Worm (Caenorhabditis elegans) whole organism, young adult: Measurements from ENCODE around the gene srh-87.
"Not testable (repeated sequence)": the region's sequence is repeated elsewhere in the genome, so short reads cannot be mapped to it uniquely, and the experiment has no call there.

Experiments
- F39B2.1 ChIP-seq: fragments of 200-800 bp; sonication (Bioruptor generic); IDR thresholded peaks from 2 replicates; pipeline ENCODE4 v1.3.6; 2022; ENCODE audit warnings: missing genetic modification reagents, missing genetic modification characterization, missing compliant biosample characterization
- K12H6.12 ChIP-seq: fragments of 200-800 bp; sonication (Bioruptor generic); optimal IDR thresholded peaks from 2 replicates; lab custom pipeline; 2018; ENCODE audit warnings: mild to moderate bottlenecking, missing genetic modification characterization, missing compliant biosample characterization
- ZK185.1 ChIP-seq: sonication (generic microtip); optimal IDR thresholded peaks from 2 replicates; lab custom pipeline; 2016; ENCODE audit warnings: mild to moderate bottlenecking, missing genetic modification characterization, missing compliant biosample characterization; ENCODE audit not compliant: poor library complexity, severe bottlenecking
- attf-6 ChIP-seq: fragments of 200-800 bp; sonication (Bioruptor generic); IDR thresholded peaks from 2 replicates; pipeline ENCODE4 v1.3.6; 2022; ENCODE audit warnings: missing genetic modification reagents, missing genetic modification characterization, missing compliant biosample characterization
- fkh-3 ChIP-seq: sonication (generic microtip); optimal IDR thresholded peaks from 2 replicates; lab custom pipeline; 2016; ENCODE audit warnings: mild to moderate bottlenecking, missing genetic modification characterization, missing compliant biosample characterization
- lin-35 ChIP-seq, 3 experiments: fragments of 150-350 bp in 2 of 3; sonication (generic microtip) in 1 of 3; optimal IDR thresholded peaks; 2 replicates each; lab custom pipeline; 2014 to 2018; ENCODE audit warnings: missing biosample characterization in 3 of 3, missing genetic modification characterization in 3 of 3, missing genetic modification reagents in 3 of 3
- madf-3 ChIP-seq: fragments of 200-800 bp; sonication (Bioruptor generic); IDR thresholded peaks from 2 replicates; pipeline ENCODE4 v1.3.6; 2022; ENCODE audit warnings: missing genetic modification reagents, missing genetic modification characterization, missing compliant biosample characterization
- nfya-1 ChIP-seq: sonication (generic microtip); optimal IDR thresholded peaks from 2 replicates; lab custom pipeline; 2017; ENCODE audit warnings: antibody characterized with exemption, missing compliant biosample characterization, missing genetic modification characterization, borderline replicate concordance; ENCODE audit not compliant: insufficient read depth
- repo-1 ChIP-seq: sonication (generic microtip); optimal IDR thresholded peaks from 2 replicates; lab custom pipeline; 2017; ENCODE audit warnings: mild to moderate bottlenecking, missing genetic modification characterization, missing compliant biosample characterization
- snpc-4 ChIP-seq, 5 experiments: fragments of 150-350 bp in 1 of 5; sonication (generic microtip) in 4 of 5; optimal IDR thresholded peaks; 2 replicates each; lab custom pipeline; 2014 to 2018; ENCODE audit warnings: missing genetic modification characterization in 5 of 5, missing biosample characterization in 3 of 5, antibody characterized with exemption in 2 of 5, mild to moderate bottlenecking in 2 of 5, missing compliant biosample characterization in 2 of 5, missing genotype in 2 of 5, moderate library complexity in 2 of 5, missing genetic modification reagents in 1 of 5
- unc-62 ChIP-seq: fragments of 150-350 bp; optimal IDR thresholded peaks from 2 replicates; lab custom pipeline; 2014; ENCODE audit warnings: missing biosample characterization, missing genetic modification reagents, missing genetic modification characterization
- ztf-26 ChIP-seq: sonication (generic microtip); optimal IDR thresholded peaks from 2 replicates; lab custom pipeline; 2017; ENCODE audit warnings: missing genetic modification characterization, missing compliant biosample characterization
- ztf-28 ChIP-seq: fragments of 200-800 bp; sonication (Bioruptor generic); IDR thresholded peaks from 2 replicates; pipeline ENCODE4 v1.3.6; 2022; ENCODE audit warnings: missing genetic modification reagents, missing genetic modification characterization, missing compliant biosample characterization

DNA sequence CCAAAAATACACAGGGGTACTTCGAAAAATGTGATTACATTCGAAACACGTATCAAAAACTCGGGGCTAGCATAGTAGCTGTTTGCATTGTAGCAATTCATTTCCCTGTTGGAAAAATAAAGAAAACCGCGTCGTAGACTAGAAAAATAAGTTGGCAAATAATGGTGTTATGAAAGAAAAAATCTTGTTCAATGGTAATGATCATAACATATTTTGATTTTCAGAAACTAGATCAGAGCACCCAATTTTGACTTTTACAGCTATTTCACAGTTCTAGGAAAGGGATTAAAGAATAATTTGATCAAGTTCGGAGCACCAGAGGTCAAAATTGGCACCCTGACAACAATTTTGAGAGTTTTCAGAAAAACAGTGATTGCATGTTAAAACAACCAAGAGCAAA lies 9.8 kb upstream of the srh-87 start, which contains the start of gene srh-248:
- not testable (repeated sequence) for TF ChIP-seq ztf-28; nfya-1; K12H6.12 (tag; lab: Kevin White, UChicago); lin-35 (GFP tag; optimal IDR thresholded peaks at IDR 0.05; lab: Kevin White, UChicago); ZK185.1 (tag; lab: Kevin White, UChicago); F39B2.1 (GFP tag; lab: Robert Waterston, UW); unc-62; repo-1; fkh-3 (tag; lab: Kevin White, UChicago); ztf-26; attf-6 (GFP tag; lab: Robert Waterston, UW); madf-3 (GFP tag; lab: Robert Waterston, UW); snpc-4 (GFP tag; optimal IDR thresholded peaks at IDR 0.05; lab: Kevin White, UChicago); snpc-4 (tag; optimal IDR thresholded peaks at IDR 0.05; lab: Kevin White, UChicago)
